Worm (Caenorhabditis elegans) whole organism, L4 larva: ENCODE measurements around the gene pqn-29.

Source experiments
- F26F4.8 ChIP-seq: fragments of 200-800 bp; sonication (Bioruptor generic); conservative IDR thresholded peaks from 2 replicates; pipeline ENCODE4 v1.3.6; 2022; ENCODE audit warnings: missing genetic modification characterization, missing compliant biosample characterization
- F49E8.2 ChIP-seq: sonication (generic microtip); optimal IDR thresholded peaks from 2 replicates; lab custom pipeline; 2016; ENCODE audit warnings: missing compliant biosample characterization, mild to moderate bottlenecking, missing genetic modification characterization, borderline replicate concordance
- Y5F2A.4 ChIP-seq: fragments of 200-800 bp; sonication (Bioruptor generic); optimal IDR thresholded peaks from 2 replicates; lab custom pipeline; 2018; ENCODE audit warnings: mild to moderate bottlenecking, missing genetic modification characterization, missing compliant biosample characterization
- ZK546.5 ChIP-seq, 2 experiments: sonication (generic microtip); optimal IDR thresholded peaks; 2 replicates each; lab custom pipeline; 2017; ENCODE audit warnings: missing biosample characterization in 2 of 2, missing genetic modification characterization in 2 of 2
- aha-1 ChIP-seq: fragments of 150-350 bp; peaks from one replicate; lab custom pipeline; 2014; ENCODE audit warnings: missing biosample characterization, missing genetic modification characterization
- arid-1 ChIP-seq: fragments of 200-800 bp; sonication (Bioruptor generic); conservative IDR thresholded peaks from 2 replicates; pipeline ENCODE4 v1.3.6; 2022; ENCODE audit warnings: missing genetic modification reagents, missing genetic modification characterization, missing compliant biosample characterization
- attf-4 ChIP-seq: sonication (generic microtip); optimal IDR thresholded peaks from 3 replicates; lab custom pipeline; 2017; ENCODE audit warnings: missing biosample characterization, missing genetic modification characterization
- ceh-20 ChIP-seq: fragments of 200-800 bp; sonication (Bioruptor generic); IDR thresholded peaks from 2 replicates; pipeline ENCODE4 v1.3.6; 2022; ENCODE audit warnings: missing genetic modification reagents, missing genetic modification characterization, missing compliant biosample characterization
- ceh-28 ChIP-seq: fragments of 150-350 bp; optimal IDR thresholded peaks from 2 replicates; lab custom pipeline; 2014; ENCODE audit warnings: missing biosample characterization, missing genetic modification reagents, missing genetic modification characterization
- daf-16 ChIP-seq, 3 experiments: sonication (generic microtip); optimal IDR thresholded peaks; 2 replicates each; lab custom pipeline; 2016 to 2017; ENCODE audit warnings: missing genetic modification characterization in 3 of 3, missing genetic modification reagents in 3 of 3, mild to moderate bottlenecking in 2 of 3, missing compliant biosample characterization in 2 of 3, missing biosample characterization in 1 of 3, moderate library complexity in 1 of 3
- dmd-8 ChIP-seq: fragments of 200-800 bp; sonication (Bioruptor generic); IDR thresholded peaks from 2 replicates; pipeline ENCODE4 v1.3.6; 2022; ENCODE audit warnings: missing genetic modification characterization, missing compliant biosample characterization
- egl-27 ChIP-seq: sonication (generic microtip); optimal IDR thresholded peaks from 3 replicates; lab custom pipeline; 2017; ENCODE audit warnings: missing biosample characterization, missing genetic modification reagents, missing genetic modification characterization
- egl-43 ChIP-seq: fragments of 200-800 bp; sonication (Bioruptor generic); IDR thresholded peaks from 2 replicates; pipeline ENCODE4 v1.3.6; 2022; ENCODE audit warnings: missing genetic modification reagents, missing genetic modification characterization, missing compliant biosample characterization
- hlh-11 ChIP-seq: fragments of 200-800 bp; sonication (Bioruptor generic); optimal IDR thresholded peaks from 2 replicates; lab custom pipeline; 2018; ENCODE audit warnings: mild to moderate bottlenecking, missing genetic modification characterization, missing compliant biosample characterization
- hmg-1.1 ChIP-seq: fragments of 200-800 bp; sonication (Bioruptor generic); IDR thresholded peaks from 2 replicates; pipeline ENCODE4 v1.3.6; 2022; ENCODE audit warnings: missing genetic modification reagents, missing genetic modification characterization, missing compliant biosample characterization
- jun-1 ChIP-seq: fragments of 150-350 bp; optimal IDR thresholded peaks from 2 replicates; lab custom pipeline; 2014; ENCODE audit warnings: missing biosample characterization, missing genetic modification reagents, missing genetic modification characterization
- lim-7 ChIP-seq: fragments of 200-800 bp; sonication (Bioruptor generic); IDR thresholded peaks from 2 replicates; pipeline ENCODE4 v1.3.6; 2022; ENCODE audit warnings: missing genetic modification characterization, missing compliant biosample characterization
- lin-13 ChIP-seq: fragments of 150-350 bp; optimal IDR thresholded peaks from 2 replicates; lab custom pipeline; 2014; ENCODE audit warnings: missing biosample characterization, missing genetic modification reagents, missing genetic modification characterization
- lin-29 ChIP-seq: fragments of 200-800 bp; sonication (Bioruptor generic); IDR thresholded peaks from 2 replicates; pipeline ENCODE4 v1.3.6; 2022; ENCODE audit warnings: missing genetic modification reagents, missing genetic modification characterization, missing compliant biosample characterization
- lsy-2 ChIP-seq, 2 experiments: fragments of 150-350 bp in 1 of 2; sonication (generic microtip) in 1 of 2; optimal IDR thresholded peaks; 2 replicates each; lab custom pipeline; 2014 to 2017; ENCODE audit warnings: missing biosample characterization in 2 of 2, missing genetic modification characterization in 2 of 2
- madf-5 ChIP-seq, 2 experiments: fragments of 200-800 bp; sonication (Bioruptor generic); IDR thresholded peaks; 2 replicates each; pipeline ENCODE4 v1.3.6; 2022; ENCODE audit warnings: missing compliant biosample characterization in 2 of 2, missing genetic modification characterization in 2 of 2
- mxl-3 ChIP-seq: fragments of 200-800 bp; sonication (Bioruptor generic); optimal IDR thresholded peaks from 2 replicates; lab custom pipeline; 2018; ENCODE audit warnings: mild to moderate bottlenecking, missing genetic modification characterization, missing compliant biosample characterization
- nhr-11 ChIP-seq: fragments of 150-350 bp; optimal IDR thresholded peaks from 2 replicates; lab custom pipeline; 2014; ENCODE audit warnings: missing biosample characterization, missing genetic modification characterization
- nhr-25 ChIP-seq: sonication (generic microtip); optimal IDR thresholded peaks from 2 replicates; lab custom pipeline; 2017; ENCODE audit warnings: missing genetic modification characterization, mild to moderate bottlenecking, missing compliant biosample characterization, antibody characterized with exemption, moderate library complexity, borderline replicate concordance; ENCODE audit not compliant: insufficient read depth
- nhr-28 ChIP-seq: fragments of 150-350 bp; optimal IDR thresholded peaks from 2 replicates; lab custom pipeline; 2014; ENCODE audit warnings: missing biosample characterization, missing genetic modification characterization
- nhr-41 ChIP-seq: fragments of 200-800 bp; sonication (Bioruptor generic); IDR thresholded peaks from 2 replicates; pipeline ENCODE4 v1.3.6; 2022; ENCODE audit warnings: missing genetic modification reagents, missing genetic modification characterization, missing compliant biosample characterization
- nhr-77 ChIP-seq: fragments of 150-350 bp; optimal IDR thresholded peaks from 2 replicates; lab custom pipeline; 2014; ENCODE audit warnings: missing biosample characterization, missing genetic modification characterization
- rbr-2 ChIP-seq: sonication (generic microtip); optimal IDR thresholded peaks from 2 replicates; lab custom pipeline; 2016; ENCODE audit warnings: missing genotype, missing genetic modification characterization, missing compliant biosample characterization
- saeg-2 ChIP-seq: fragments of 200-800 bp; sonication (Bioruptor generic); IDR thresholded peaks from 2 replicates; pipeline ENCODE4 v1.3.6; 2022; ENCODE audit warnings: missing genetic modification reagents, missing genetic modification characterization, missing compliant biosample characterization
- snpc-1.2 ChIP-seq: fragments of 200-800 bp; sonication (Bioruptor generic); IDR thresholded peaks from 2 replicates; pipeline ENCODE4 v1.3.6; 2022; ENCODE audit warnings: missing genetic modification reagents, missing genetic modification characterization, missing compliant biosample characterization
- unc-130 ChIP-seq: sonication (generic microtip); optimal IDR thresholded peaks from 2 replicates; lab custom pipeline; 2016; ENCODE audit warnings: missing genetic modification reagents, missing genetic modification characterization, missing compliant biosample characterization
- unc-39 ChIP-seq: sonication (generic microtip); optimal IDR thresholded peaks from 2 replicates; lab custom pipeline; 2017; ENCODE audit warnings: missing biosample characterization, missing genetic modification characterization
- unc-62 ChIP-seq, 3 experiments: fragments of 150-350 bp in 1 of 3; sonication (generic microtip); optimal IDR thresholded peaks in 2 of 3; peaks in 1 of 3; 1 replicate in 1 of 3; 2 replicates in 2 of 3; lab custom pipeline; 2014 to 2017; ENCODE audit warnings: missing biosample characterization in 3 of 3, missing genetic modification characterization in 3 of 3, missing genetic modification reagents in 3 of 3, missing genotype in 1 of 3
- zfp-3 ChIP-seq: fragments of 200-800 bp; sonication (Bioruptor generic); conservative IDR thresholded peaks from 2 replicates; pipeline ENCODE4 v1.3.6; 2022; ENCODE audit warnings: missing genetic modification reagents, missing genetic modification characterization, missing compliant biosample characterization
- zip-11 ChIP-seq: fragments of 200-800 bp; sonication (Bioruptor generic); IDR thresholded peaks from 2 replicates; pipeline ENCODE4 v1.3.6; 2022; ENCODE audit warnings: missing genetic modification characterization, missing compliant biosample characterization
- zip-2 ChIP-seq: fragments of 150-350 bp; optimal IDR thresholded peaks from 2 replicates; lab custom pipeline; 2014; ENCODE audit warnings: missing biosample characterization, missing genetic modification characterization
- ztf-11 ChIP-seq: fragments of 150-350 bp; optimal IDR thresholded peaks from 2 replicates; lab custom pipeline; 2014; ENCODE audit warnings: missing biosample characterization, missing genetic modification characterization

The pqn-29 gene

DNA sequence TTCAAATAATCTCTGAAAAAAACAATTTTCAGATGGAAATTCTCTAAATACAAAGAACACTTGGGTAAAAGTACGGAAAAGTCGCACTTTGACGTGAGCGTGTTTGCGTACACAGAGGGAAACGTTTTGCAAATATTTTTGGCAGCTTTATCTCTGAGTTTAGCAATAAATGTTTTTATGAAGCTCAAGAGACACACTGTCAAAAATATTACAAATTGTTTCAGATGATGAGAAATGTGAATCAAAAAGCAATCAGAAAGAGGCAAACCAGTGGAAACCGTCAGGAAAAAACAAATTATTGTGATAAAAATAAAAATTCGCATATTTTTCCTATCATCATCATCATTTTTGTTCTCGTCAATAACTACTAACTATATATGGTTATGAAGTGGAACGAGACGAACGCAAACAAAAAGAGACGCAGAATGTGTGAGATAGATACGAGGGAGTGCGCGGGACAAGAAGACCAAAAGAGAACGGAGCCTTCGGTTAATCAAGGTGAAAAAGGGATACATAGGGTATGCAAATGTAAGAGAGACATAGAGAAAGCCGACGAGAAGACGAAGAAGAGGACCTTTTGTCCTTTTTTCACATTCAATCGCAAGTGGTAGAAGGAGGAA, 33.7 kb downstream of the pqn-29 start, which contains the start of gene sel-2 (continued):
- TF ChIP-seq lsy-2 (tag; optimal IDR thresholded peaks at IDR 0.05; lab: Kevin White, UChicago) (peak in 1 of 2 experiments; percentile 34), unc-130 (GFP tag; lab: Kevin White, UChicago) (no peak), madf-5 (GFP tag; IDR thresholded peaks at IDR 0.05; lab: Robert Waterston, UW) (no peak), mxl-3 (GFP tag; lab: Kevin White, UChicago) (no peak), Y5F2A.4 (GFP tag; lab: Kevin White, UChicago) (no peak), nhr-41 (GFP tag; lab: Robert Waterston, UW) (no peak), ceh-28 (no peak), unc-39 (tag; lab: Kevin White, UChicago) (no peak), zip-2 (tag; lab: Kevin White, UChicago) (no peak), ceh-20 (GFP tag; lab: Robert Waterston, UW) (no peak), egl-43 (GFP tag; lab: Robert Waterston, UW) (no peak), lin-29 (GFP tag; lab: Robert Waterston, UW) (no peak), lim-7 (GFP tag; lab: Robert Waterston, UW) (no peak), saeg-2 (GFP tag; lab: Robert Waterston, UW) (no peak), jun-1 (tag; lab: Kevin White, UChicago) (no peak), ztf-11 (tag; lab: Kevin White, UChicago) (no peak), F49E8.2 (tag; lab: Kevin White, UChicago) (no peak), zfp-3 (GFP tag; lab: Robert Waterston, UW) (no peak)

DNA sequence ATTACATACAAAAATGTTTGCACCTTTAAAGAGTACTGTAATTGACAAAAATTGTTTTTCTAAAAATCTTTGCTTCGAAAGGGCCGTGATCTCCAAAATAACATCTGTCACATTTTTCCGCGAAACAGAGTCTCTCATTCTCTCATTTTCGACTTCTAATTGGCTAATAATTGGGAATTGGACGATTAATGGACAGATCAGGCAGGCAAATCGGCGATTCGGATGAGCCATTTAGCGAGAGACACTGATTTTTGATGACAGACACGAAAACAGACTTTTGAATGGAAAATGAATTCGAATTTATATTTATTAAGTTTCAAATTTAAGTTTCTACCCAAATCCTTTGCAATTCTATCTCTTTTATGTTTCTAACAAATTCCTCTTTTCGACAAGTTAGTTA, 42.3 kb downstream of the pqn-29 start:
- TF ChIP-seq hmg-1.1 = no peak
- TF ChIP-seq rbr-2 (tag; lab: Kevin White, UChicago) = no peak
- no peak for TF ChIP-seq attf-4 (tag; lab: Kevin White, UChicago)
- TF ChIP-seq nhr-77 (tag; lab: Kevin White, UChicago) = no peak
- TF ChIP-seq egl-27 (tag; lab: Kevin White, UChicago) = no peak
- TF ChIP-seq zfp-3 (GFP tag; lab: Robert Waterston, UW) = no peak
- no peak for TF ChIP-seq mxl-3 (GFP tag; lab: Kevin White, UChicago)
- TF ChIP-seq saeg-2 (GFP tag; lab: Robert Waterston, UW) = no peak
- TF ChIP-seq snpc-1.2 (GFP tag; lab: Robert Waterston, UW) = no peak
- no peak for TF ChIP-seq ceh-28
- no peak for TF ChIP-seq arid-1 (GFP tag; lab: Robert Waterston, UW)
- TF ChIP-seq nhr-25 (tag; lab: Kevin White, UChicago) = no peak
- no peak for TF ChIP-seq ZK546.5 (tag; optimal IDR thresholded peaks at IDR 0.05; lab: Kevin White, UChicago)
- TF ChIP-seq F26F4.8 (GFP tag; lab: Robert Waterston, UW) = no peak
- no peak for TF ChIP-seq lim-7 (GFP tag; lab: Robert Waterston, UW)
- TF ChIP-seq, all 104 proteins: peak for 0

DNA sequence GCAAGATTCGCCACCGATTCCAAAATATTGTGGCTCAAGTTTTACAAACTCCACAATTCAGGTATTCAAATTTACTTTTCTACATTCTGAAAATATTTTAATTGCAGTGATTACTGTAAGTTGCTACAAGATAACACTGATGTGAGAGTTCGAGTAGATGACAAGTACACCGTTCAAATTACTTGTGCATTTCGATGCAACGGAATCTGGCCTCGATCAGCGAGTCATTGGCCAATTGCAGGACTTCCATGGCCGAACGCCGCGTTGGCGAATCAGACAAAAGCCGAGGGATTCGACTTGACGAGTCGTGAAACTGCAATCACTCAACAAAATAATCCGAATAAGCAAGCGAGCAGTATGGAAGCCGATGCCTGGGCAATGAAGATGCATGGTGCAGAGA, 44.9 kb downstream of the pqn-29 start:
- TF ChIP-seq attf-4 (tag; lab: Kevin White, UChicago) = no peak
- peak; percentile 74 for TF ChIP-seq aha-1 (tag; lab: Kevin White, UChicago)
- TF ChIP-seq unc-130 (GFP tag; lab: Kevin White, UChicago) = no peak
- peak in 1 of 2 experiments; percentile 95 for TF ChIP-seq unc-62 (GFP tag; optimal IDR thresholded peaks at IDR 0.05 in 1 of 2; lab: Kevin White, UChicago)
- no peak for TF ChIP-seq unc-62 (tag; optimal IDR thresholded peaks at IDR 0.05; lab: Kevin White, UChicago)
- TF ChIP-seq lin-13 (GFP tag; lab: Kevin White, UChicago) = no peak

DNA sequence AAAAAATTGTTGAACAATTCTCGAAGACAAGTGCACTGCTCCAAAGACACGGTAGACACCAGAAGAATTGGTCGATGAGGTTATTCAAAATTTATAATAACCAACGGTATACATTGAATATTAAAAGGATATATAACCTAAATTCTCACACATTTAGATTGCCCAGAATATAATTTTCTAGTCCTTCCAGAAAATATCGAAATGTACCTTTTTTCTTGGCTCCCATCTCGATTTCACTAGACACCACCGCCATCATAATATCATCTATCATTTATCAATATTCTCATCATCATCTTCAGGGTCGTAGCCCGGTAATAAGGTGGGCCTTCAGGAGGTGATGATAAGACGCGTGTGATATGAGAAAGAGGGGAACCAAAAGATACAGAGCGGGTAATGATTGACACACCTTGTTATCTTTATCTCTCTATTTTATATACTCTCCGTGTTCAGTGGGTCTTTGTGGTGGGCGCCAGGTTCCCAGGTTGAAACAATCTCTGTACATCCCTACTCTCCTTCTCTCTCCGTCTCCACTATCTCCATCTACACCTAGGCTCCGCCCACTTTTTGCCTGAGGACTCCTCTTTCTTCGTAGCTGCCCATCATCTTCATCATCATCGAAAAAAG, 45.9 kb downstream of the pqn-29 start, which contains the start of gene mab-21:
Gene mab-21 (plus strand): TSS at position 615 of the 624 bp plus-strand sequence.
- peak; percentile 57 for TF ChIP-seq nhr-28 (tag; lab: Kevin White, UChicago)
- TF ChIP-seq mxl-3 (GFP tag; lab: Kevin White, UChicago) = peak; percentile 32
- no peak for TF ChIP-seq nhr-25 (tag; lab: Kevin White, UChicago)
- no peak for TF ChIP-seq snpc-1.2 (GFP tag; lab: Robert Waterston, UW)
- peak in 1 of 2 experiments; percentile 9 for TF ChIP-seq daf-16 (GFP tag; optimal IDR thresholded peaks at IDR 0.05; lab: Kevin White, UChicago)
- no peak for TF ChIP-seq daf-16 (tag; optimal IDR thresholded peaks at IDR 0.05; lab: Kevin White, UChicago)
- peak; percentile 44 for TF ChIP-seq hlh-11 (tag; lab: Kevin White, UChicago)
- no peak for TF ChIP-seq dmd-8
- TF ChIP-seq unc-62 (GFP tag; optimal IDR thresholded peaks at IDR 0.05 in 1 of 2; lab: Kevin White, UChicago) = peak in 1 of 2 experiments; percentile 92
- no peak for TF ChIP-seq unc-62 (tag; optimal IDR thresholded peaks at IDR 0.05; lab: Kevin White, UChicago)
- TF ChIP-seq aha-1 (tag; lab: Kevin White, UChicago) = peak; percentile 73
- TF ChIP-seq lsy-2 (tag; optimal IDR thresholded peaks at IDR 0.05; lab: Kevin White, UChicago) = peak in 1 of 2 experiments; percentile 13
- peak; percentile 5 for TF ChIP-seq nhr-11 (tag; lab: Kevin White, UChicago)
- no peak for TF ChIP-seq zip-11 (GFP tag; lab: Robert Waterston, UW)
